Fruit fly (Drosophila melanogaster) whole organism, embryonic: ENCODE results near the gene Rchy1.
A peak's percentile ranks its signal among the peaks of the same experiment; 100 is the strongest.

Experiments used
- ATbp ChIP-seq: fragments of 200-800 bp; sonication (Bioruptor generic); optimal IDR thresholded peaks from 2 replicates; lab custom pipeline; 2017; ENCODE audit warnings: missing biosample characterization, mild to moderate bottlenecking, missing genetic modification characterization, missing genetic modification reagents
- B-H1 ChIP-seq: fragments of 200-800 bp; sonication (Bioruptor generic); IDR thresholded peaks from 3 replicates; pipeline ENCODE4 v1.3.6; 2022; ENCODE audit warnings: missing biosample characterization, missing genetic modification characterization
- BEAF-32 ChIP-seq: fragments of 200-800 bp; sonication (Bioruptor generic); optimal IDR thresholded peaks from 3 replicates; lab custom pipeline; 2017; ENCODE audit warnings: missing biosample characterization, missing genetic modification characterization, mild to moderate bottlenecking, moderate library complexity, missing genetic modification reagents
- Blimp-1 ChIP-seq: fragments of 200-800 bp; sonication (Bioruptor generic); optimal IDR thresholded peaks from 3 replicates; lab custom pipeline; 2018; ENCODE audit warnings: missing biosample characterization, missing genetic modification characterization, mild to moderate bottlenecking, moderate library complexity, missing genetic modification reagents
- BtbVII ChIP-seq: fragments of 200-800 bp; sonication (Bioruptor generic); optimal IDR thresholded peaks from 3 replicates; lab custom pipeline; 2017; ENCODE audit warnings: missing biosample characterization, mild to moderate bottlenecking, missing genetic modification characterization
- CG1024 ChIP-seq: fragments of 200-800 bp; sonication (Bioruptor generic); IDR thresholded peaks from 2 replicates; pipeline ENCODE4 v1.3.6; 2022; ENCODE audit warnings: missing biosample characterization, missing genetic modification characterization
- CG1233 ChIP-seq: fragments of 200-800 bp; sonication (Bioruptor generic); optimal IDR thresholded peaks from 4 replicates; lab custom pipeline; 2018; ENCODE audit warnings: missing biosample characterization, mild to moderate bottlenecking, missing genetic modification characterization
- CG15601 ChIP-seq: fragments of 200-800 bp; sonication (Bioruptor generic); optimal IDR thresholded peaks from 3 replicates; lab custom pipeline; 2019; ENCODE audit warnings: missing biosample characterization, mild to moderate bottlenecking, missing genetic modification characterization, moderate library complexity
- CG17186 ChIP-seq: fragments of 200-800 bp; sonication (Bioruptor generic); optimal IDR thresholded peaks from 3 replicates; lab custom pipeline; 2017; ENCODE audit warnings: missing biosample characterization, missing genetic modification reagents, missing genetic modification characterization
- CG1792 ChIP-seq: fragments of 200-800 bp; sonication (Bioruptor generic); optimal IDR thresholded peaks from 2 replicates; lab custom pipeline; 2016; ENCODE audit warnings: missing biosample characterization, missing genetic modification characterization
- CG2678 ChIP-seq: fragments of 200-800 bp; sonication (Bioruptor generic); optimal IDR thresholded peaks from 3 replicates; lab custom pipeline; 2019; ENCODE audit warnings: missing biosample characterization, mild to moderate bottlenecking, missing genetic modification characterization, moderate library complexity
- CG31441 ChIP-seq: fragments of 200-800 bp; sonication (Bioruptor generic); IDR thresholded peaks from 2 replicates; pipeline ENCODE4 v1.3.6; 2022; ENCODE audit warnings: missing biosample characterization, missing genetic modification characterization
- CG3407 ChIP-seq: fragments of 200-800 bp; sonication (Bioruptor generic); optimal IDR thresholded peaks from 2 replicates; lab custom pipeline; 2018; ENCODE audit warnings: missing biosample characterization, mild to moderate bottlenecking, missing genetic modification characterization
- CG7786 ChIP-seq: fragments of 200-800 bp; sonication (Bioruptor generic); optimal IDR thresholded peaks from 2 replicates; lab custom pipeline; 2016; ENCODE audit warnings: missing biosample characterization, missing genetic modification characterization
- CG7839 ChIP-seq: fragments of 200-800 bp; sonication (Bioruptor generic); optimal IDR thresholded peaks from 3 replicates; lab custom pipeline; 2018; ENCODE audit warnings: missing biosample characterization, mild to moderate bottlenecking, missing genetic modification characterization, moderate library complexity
- CG7928 ChIP-seq: fragments of 200-800 bp; sonication (Bioruptor generic); optimal IDR thresholded peaks from 2 replicates; lab custom pipeline; 2017; ENCODE audit warnings: missing biosample characterization, mild to moderate bottlenecking, missing genetic modification characterization
- CTCF ChIP-seq: fragments of 200-800 bp; sonication (Bioruptor generic); optimal IDR thresholded peaks from 2 replicates; lab custom pipeline; 2017; ENCODE audit warnings: missing biosample characterization, mild to moderate bottlenecking, missing genetic modification characterization, moderate library complexity
- Camta ChIP-seq: fragments of 200-800 bp; sonication (Bioruptor generic); optimal IDR thresholded peaks from 2 replicates; lab custom pipeline; 2016; ENCODE audit warnings: missing biosample characterization, missing genetic modification characterization
- D19B ChIP-seq: fragments of 200-800 bp; sonication (Bioruptor generic); optimal IDR thresholded peaks from 2 replicates; lab custom pipeline; 2017; ENCODE audit warnings: missing biosample characterization, mild to moderate bottlenecking, missing genetic modification characterization
- GATAe ChIP-seq: fragments of 200-800 bp; sonication (Bioruptor generic); conservative IDR thresholded peaks from 2 replicates; pipeline ENCODE4 v1.3.6; 2022; ENCODE audit warnings: missing biosample characterization, missing genetic modification characterization
- Hand ChIP-seq: fragments of 200-800 bp; sonication (Bioruptor generic); optimal IDR thresholded peaks from 2 replicates; lab custom pipeline; 2017; ENCODE audit warnings: mild to moderate bottlenecking, missing biosample characterization, missing genetic modification reagents, missing genetic modification characterization
- Lhr ChIP-seq: fragments of 200-800 bp; sonication (Bioruptor generic); optimal IDR thresholded peaks from 3 replicates; lab custom pipeline; 2017; ENCODE audit warnings: mild to moderate bottlenecking, missing biosample characterization, missing genetic modification reagents, missing genetic modification characterization
- Mes4 ChIP-seq: fragments of 200-800 bp; sonication (Bioruptor generic); optimal IDR thresholded peaks from 2 replicates; lab custom pipeline; 2016; ENCODE audit warnings: missing biosample characterization, missing genetic modification characterization
- NC2β ChIP-seq: fragments of 200-800 bp; sonication (Bioruptor generic); optimal IDR thresholded peaks from 2 replicates; lab custom pipeline; 2016; ENCODE audit warnings: missing biosample characterization, missing genetic modification characterization
- Oli ChIP-seq: fragments of 200-800 bp; sonication (Bioruptor generic); optimal IDR thresholded peaks from 2 replicates; lab custom pipeline; 2018; ENCODE audit warnings: missing biosample characterization, mild to moderate bottlenecking, missing genetic modification characterization, moderate library complexity
- Ravus ChIP-seq: fragments of 200-800 bp; sonication (Bioruptor generic); IDR thresholded peaks from 2 replicates; pipeline ENCODE4 v1.3.6; 2022; ENCODE audit warnings: missing biosample characterization, missing genetic modification characterization
- Tbp ChIP-seq: fragments of >200 bp; optimal IDR thresholded peaks from 2 replicates; lab custom pipeline; 2018; ENCODE audit warnings: missing biosample characterization, missing genetic modification characterization
- az2 ChIP-seq: fragments of 200-800 bp; sonication (Bioruptor generic); optimal IDR thresholded peaks from 3 replicates; lab custom pipeline; 2016; ENCODE audit warnings: missing biosample characterization, missing genetic modification characterization
- br ChIP-seq: fragments of >200 bp; optimal IDR thresholded peaks from 2 replicates; lab custom pipeline; 2017
- chif ChIP-seq, 2 experiments: fragments of 200-800 bp; sonication (Bioruptor generic); optimal IDR thresholded peaks; 3 replicates each; lab custom pipeline; 2016; ENCODE audit warnings: missing biosample characterization in 2 of 2, missing genetic modification characterization in 2 of 2
- croc ChIP-seq: fragments of 200-800 bp; sonication (Bioruptor generic); conservative IDR thresholded peaks from 3 replicates; pipeline ENCODE4 v1.3.6; 2022; ENCODE audit warnings: missing biosample characterization, missing genetic modification characterization
- crol ChIP-seq: fragments of 200-800 bp; sonication (Bioruptor generic); IDR thresholded peaks from 2 replicates; pipeline ENCODE4 v1.3.6; 2022; ENCODE audit warnings: missing biosample characterization, missing genetic modification characterization
- danr ChIP-seq: fragments of 200-800 bp; sonication (Bioruptor generic); IDR thresholded peaks from 2 replicates; pipeline ENCODE4 v1.3.6; 2022; ENCODE audit warnings: missing biosample characterization, missing genetic modification characterization
- dimm ChIP-seq: fragments of 200-800 bp; sonication (Bioruptor generic); IDR thresholded peaks from 2 replicates; pipeline ENCODE4 v1.3.6; 2022; ENCODE audit warnings: missing biosample characterization, missing genetic modification characterization
- dmrt11E ChIP-seq: fragments of 200-800 bp; sonication (Bioruptor generic); optimal IDR thresholded peaks from 3 replicates; lab custom pipeline; 2018; ENCODE audit warnings: missing biosample characterization, mild to moderate bottlenecking, missing genetic modification characterization, moderate library complexity
- fd3F ChIP-seq: fragments of 200-800 bp; sonication (Bioruptor generic); optimal IDR thresholded peaks from 2 replicates; lab custom pipeline; 2018; ENCODE audit warnings: missing biosample characterization, mild to moderate bottlenecking, missing genetic modification characterization, moderate library complexity
- fru ChIP-seq: fragments of >200 bp; optimal IDR thresholded peaks from 2 replicates; lab custom pipeline; 2017
- ftz-f1 ChIP-seq: fragments of 200-800 bp; sonication (Bioruptor generic); optimal IDR thresholded peaks from 2 replicates; lab custom pipeline; 2016; ENCODE audit warnings: missing biosample characterization, missing genetic modification characterization
- grau ChIP-seq: fragments of 200-800 bp; optimal IDR thresholded peaks from 3 replicates; lab custom pipeline; 2019; ENCODE audit warnings: missing biosample characterization, mild to moderate bottlenecking, missing genetic modification characterization, moderate library complexity
- ind ChIP-seq: fragments of 200-800 bp; sonication (Bioruptor generic); optimal IDR thresholded peaks from 3 replicates; lab custom pipeline; 2016; ENCODE audit warnings: missing biosample characterization, missing genetic modification characterization
- inv ChIP-seq: fragments of 200-800 bp; sonication (Bioruptor generic); IDR thresholded peaks from 2 replicates; pipeline ENCODE4 v1.3.6; 2022; ENCODE audit warnings: missing biosample characterization, missing genetic modification characterization; ENCODE audit not compliant: partially characterized antibody
- lmd ChIP-seq: fragments of 200-800 bp; sonication (Bioruptor generic); IDR thresholded peaks from 2 replicates; pipeline ENCODE4 v1.3.6; 2022; ENCODE audit warnings: missing biosample characterization, missing genetic modification characterization
- mam ChIP-seq: fragments of 200-800 bp; sonication (Bioruptor generic); optimal IDR thresholded peaks from 3 replicates; lab custom pipeline; 2016; ENCODE audit warnings: missing biosample characterization, missing genetic modification characterization
- p53 ChIP-seq: fragments of 200-800 bp; sonication (Bioruptor generic); optimal IDR thresholded peaks from 2 replicates; lab custom pipeline; 2016; ENCODE audit warnings: missing biosample characterization, missing genetic modification characterization
- pb ChIP-seq: fragments of 200-800 bp; sonication (Bioruptor generic); optimal IDR thresholded peaks from 3 replicates; lab custom pipeline; 2016; ENCODE audit warnings: missing biosample characterization, missing genetic modification characterization
- pum ChIP-seq: fragments of 200-800 bp; sonication (Bioruptor generic); optimal IDR thresholded peaks from 2 replicates; lab custom pipeline; 2016; ENCODE audit warnings: missing biosample characterization, missing genetic modification characterization
- sc ChIP-seq, 3 experiments: fragments of >200 bp in 2 of 3; fragments of 200-800 bp in 1 of 3; sonication (Bioruptor generic) in 1 of 3; optimal IDR thresholded peaks; 2 replicates in 2 of 3; 3 replicates in 1 of 3; lab custom pipeline; 2017; ENCODE audit warnings: mild to moderate bottlenecking in 1 of 3, missing biosample characterization in 1 of 3, missing genetic modification characterization in 1 of 3, missing genetic modification reagents in 1 of 3
- shn ChIP-seq: fragments of 200-800 bp; sonication (Bioruptor generic); optimal IDR thresholded peaks from 3 replicates; lab custom pipeline; 2016; ENCODE audit warnings: missing biosample characterization, missing genetic modification characterization
- sima ChIP-seq: fragments of 200-800 bp; sonication (Bioruptor generic); optimal IDR thresholded peaks from 2 replicates; lab custom pipeline; 2016; ENCODE audit warnings: missing biosample characterization, missing genetic modification characterization
- sqz ChIP-seq: fragments of 200-800 bp; sonication (Bioruptor generic); optimal IDR thresholded peaks from 3 replicates; lab custom pipeline; 2018; ENCODE audit warnings: missing biosample characterization, mild to moderate bottlenecking, missing genetic modification characterization
- tll ChIP-seq, 2 experiments: fragments of 200-800 bp in 1 of 2; fragments of >200 bp in 1 of 2; sonication (Bioruptor generic) in 1 of 2; optimal IDR thresholded peaks; 2 replicates each; lab custom pipeline; 2017 to 2019; ENCODE audit warnings: missing biosample characterization in 2 of 2, missing genetic modification characterization in 2 of 2, mild to moderate bottlenecking in 1 of 2, moderate library complexity in 1 of 2
- unpg ChIP-seq: fragments of 200-800 bp; sonication (Bioruptor generic); optimal IDR thresholded peaks from 3 replicates; lab custom pipeline; 2018; ENCODE audit warnings: missing biosample characterization, mild to moderate bottlenecking, missing genetic modification characterization, moderate library complexity
- yki ChIP-seq: fragments of >200 bp; optimal IDR thresholded peaks from 3 replicates; lab custom pipeline; 2018

Gene Rchy1

dm6 chr2L:6508666-6509065 is 43.2 kb upstream of the Rchy1 start (continued):
- TF ChIP-seq CG17186 (GFP tag; lab: Kevin White, UChicago): no peak
- no peak for TF ChIP-seq B-H1
- no peak for TF ChIP-seq tll (GFP tag; optimal IDR thresholded peaks at IDR 0.05; lab: Kevin White, UChicago)
- no peak for TF ChIP-seq CG1233 (GFP tag; lab: Kevin White, UChicago)
- TF ChIP-seq NC2β (GFP tag; lab: Kevin White, UChicago): no peak
- no peak for TF ChIP-seq ftz-f1
- TF ChIP-seq az2: peak; percentile 29
- no peak for TF ChIP-seq shn (GFP tag; lab: Kevin White, UChicago)
- TF ChIP-seq Mes4 (GFP tag; lab: Kevin White, UChicago): no peak
- no peak for TF ChIP-seq D19B
- peak; percentile 30; the same call in 1 of the 2 replicates for TF ChIP-seq CG31441 (GFP tag; lab: Robert Waterston, UW)
- TF ChIP-seq CG7928 (GFP tag; lab: Kevin White, UChicago): no peak
- peak; percentile 52 for TF ChIP-seq CG7839 (tag; lab: Kevin White, UChicago)
- peak; percentile 40 for TF ChIP-seq Blimp-1 (GFP tag; lab: Kevin White, UChicago)
- no peak for TF ChIP-seq fru (lab: Kevin White, UChicago)
- TF ChIP-seq danr (GFP tag; lab: Robert Waterston, UW): no peak
- TF ChIP-seq grau (tag; lab: Kevin White, UChicago): peak; percentile 38
- TF ChIP-seq GATAe (GFP tag; lab: Robert Waterston, UW): no peak
- TF ChIP-seq Ravus (GFP tag; lab: Robert Waterston, UW): no peak
- no peak for TF ChIP-seq ind (GFP tag; lab: Kevin White, UChicago)
- TF ChIP-seq ATbp (GFP tag; lab: Kevin White, UChicago): peak; percentile 33
- TF ChIP-seq yki (lab: Kevin White, UChicago): no peak
- TF ChIP-seq inv (GFP tag; lab: Robert Waterston, UW): no peak
- no peak for TF ChIP-seq chif (GFP tag; optimal IDR thresholded peaks at IDR 0.05; lab: Kevin White, UChicago)
- TF ChIP-seq dimm: no peak
- TF ChIP-seq mam (GFP tag; lab: Kevin White, UChicago): no peak
- peak; percentile 35 for TF ChIP-seq unpg (GFP tag; lab: Kevin White, UChicago)
- TF ChIP-seq Oli: peak; percentile 49
- no peak for TF ChIP-seq CTCF
- TF ChIP-seq BtbVII (GFP tag; lab: Kevin White, UChicago): no peak
- no peak for TF ChIP-seq sima
- TF ChIP-seq CG7786 (GFP tag; lab: Kevin White, UChicago): no peak
- TF ChIP-seq fd3F (GFP tag; lab: Kevin White, UChicago): no peak
- TF ChIP-seq pb (GFP tag; lab: Kevin White, UChicago): no peak
- no peak for TF ChIP-seq CG1024 (GFP tag; lab: Robert Waterston, UW)
- no peak for TF ChIP-seq BEAF-32 (GFP tag; lab: Kevin White, UChicago)
- peak; percentile 46 for TF ChIP-seq dmrt11E
- no peak for TF ChIP-seq Lhr (GFP tag; lab: Kevin White, UChicago)
- TF ChIP-seq CG3407: peak; percentile 6
- TF ChIP-seq sqz (GFP tag; lab: Kevin White, UChicago): no peak
- no peak for TF ChIP-seq CG15601 (tag; lab: Kevin White, UChicago)
- TF ChIP-seq pum (GFP tag; lab: Kevin White, UChicago): no peak
- TF ChIP-seq Camta: no peak
- no peak for TF ChIP-seq Tbp (GFP tag; lab: Kevin White, UChicago)
- no peak for TF ChIP-seq br (lab: Kevin White, UChicago)
- TF ChIP-seq Hand (GFP tag; lab: Kevin White, UChicago): no peak
- TF ChIP-seq croc: no peak
- TF ChIP-seq CG2678 (tag; lab: Kevin White, UChicago): peak; percentile 40
- TF ChIP-seq crol (GFP tag; lab: Robert Waterston, UW): no peak
- no peak for TF ChIP-seq CG1792
- TF ChIP-seq lmd: 0 out of 2 replicates have a peak, but pooled peaks have one; percentile 22
- no peak for TF ChIP-seq sc (optimal IDR thresholded peaks at IDR 0.05; lab: Kevin White, UChicago)
- no peak for TF ChIP-seq sc (GFP tag; optimal IDR thresholded peaks at IDR 0.05; lab: Kevin White, UChicago)
- no peak for TF ChIP-seq p53 (GFP tag; lab: Kevin White, UChicago)
